Worm (Caenorhabditis elegans): ENCODE results near the gene idpa-2.

DNA sequence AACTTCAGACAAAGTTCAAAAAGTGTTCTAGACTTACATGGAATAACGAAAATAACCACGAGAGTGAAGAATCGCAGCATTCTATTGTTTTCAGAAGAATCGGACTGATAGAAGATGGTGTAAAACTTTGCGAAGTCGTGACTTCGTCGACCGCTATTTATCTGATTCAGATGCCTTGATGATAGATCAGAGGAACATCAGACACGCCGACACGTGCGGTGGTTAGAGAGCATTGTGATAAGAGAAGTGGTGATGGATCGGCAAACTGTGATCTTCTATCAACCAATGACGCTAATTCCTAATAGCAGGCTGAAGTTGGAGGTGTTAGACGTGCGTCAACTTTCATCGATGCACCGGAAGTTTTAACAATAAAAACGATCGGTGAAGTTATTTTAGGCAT is 25.7 kb upstream of the idpa-2 start:
- TF ChIP-seq T20F7.1 (GFP tag; optimal IDR thresholded peaks at IDR 0.05) (no peak), pha-4 (GFP tag; IDR thresholded peaks at IDR 0.05) (no peak), pha-4 (tag; optimal IDR thresholded peaks at IDR 0.05) (no peak), lsy-2 (tag; optimal IDR thresholded peaks at IDR 0.05) (no peak), nhr-77 (tag; optimal IDR thresholded peaks at IDR 0.05) (no peak), jun-1 (tag; optimal IDR thresholded peaks at IDR 0.05) (no peak), unc-62 (GFP tag; optimal IDR thresholded peaks at IDR 0.05 in 1 of 2) (no peak), unc-62 (tag; optimal IDR thresholded peaks at IDR 0.05) (no peak), nhr-76 (tag; optimal IDR thresholded peaks at IDR 0.05) (no peak), skn-1 (tag; optimal IDR thresholded peaks at IDR 0.05) (no peak), daf-8 (GFP tag; IDR thresholded peaks at IDR 0.05) (no peak), pqm-1 (tag; optimal IDR thresholded peaks at IDR 0.05) (no peak), ama-1 (optimal IDR thresholded peaks at IDR 0.05) (peak; percentile 4), ceh-82 (tag; optimal IDR thresholded peaks at IDR 0.05) (no peak), lin-15B (tag; optimal IDR thresholded peaks at IDR 0.05) (no peak), dve-1 (tag; optimal IDR thresholded peaks at IDR 0.05; ENCODE audit: insufficient read depth) (peak; percentile 1)

All from whole organism, L4 larva.